Fruit fly (Drosophila melanogaster) whole organism, embryonic: ENCODE measurements around the gene CG10845.

Experiments used
- Antp ChIP-seq: fragments of 200-800 bp; sonication (Bioruptor generic); optimal IDR thresholded peaks from 3 replicates; lab custom pipeline; 2016; ENCODE audit warnings: missing biosample characterization, missing genetic modification characterization
- CG10321 ChIP-seq: fragments of 200-800 bp; sonication (Bioruptor generic); IDR thresholded peaks from 2 replicates; pipeline ENCODE4 v1.3.6; 2022; ENCODE audit warnings: missing biosample characterization, missing genetic modification characterization
- CG10565 ChIP-seq: fragments of 200-800 bp; sonication (Bioruptor generic); optimal IDR thresholded peaks from 3 replicates; lab custom pipeline; 2016; ENCODE audit warnings: missing biosample characterization, mild to moderate bottlenecking, missing genetic modification characterization
- CG10959 ChIP-seq: fragments of 200-800 bp; sonication (Bioruptor generic); IDR thresholded peaks from 2 replicates; pipeline ENCODE4 v1.3.6; 2022; ENCODE audit warnings: missing biosample characterization, missing genetic modification characterization
- CG11560 ChIP-seq: fragments of 200-800 bp; sonication (Bioruptor generic); IDR thresholded peaks from 3 replicates; pipeline ENCODE4 v1.3.6; 2022; ENCODE audit warnings: missing biosample characterization, missing genetic modification characterization
- CG12219 ChIP-seq: fragments of 200-800 bp; sonication (Bioruptor generic); optimal IDR thresholded peaks from 3 replicates; lab custom pipeline; 2018; ENCODE audit warnings: missing biosample characterization, mild to moderate bottlenecking, missing genetic modification characterization
- CG13296 ChIP-seq: fragments of 200-800 bp; sonication (Bioruptor generic); optimal IDR thresholded peaks from 3 replicates; lab custom pipeline; 2018; ENCODE audit warnings: missing biosample characterization, mild to moderate bottlenecking, missing genetic modification characterization
- CG15073 ChIP-seq: fragments of 200-800 bp; sonication (Bioruptor generic); optimal IDR thresholded peaks from 2 replicates; lab custom pipeline; 2016; ENCODE audit warnings: missing biosample characterization, missing genetic modification characterization
- CG15601 ChIP-seq: fragments of 200-800 bp; sonication (Bioruptor generic); optimal IDR thresholded peaks from 3 replicates; lab custom pipeline; 2019; ENCODE audit warnings: missing biosample characterization, mild to moderate bottlenecking, missing genetic modification characterization, moderate library complexity
- CG16815 ChIP-seq: fragments of 200-800 bp; sonication (Bioruptor generic); optimal IDR thresholded peaks from 3 replicates; lab custom pipeline; 2017; ENCODE audit warnings: missing biosample characterization, mild to moderate bottlenecking, missing genetic modification characterization
- CG17328 ChIP-seq: fragments of 200-800 bp; sonication (Bioruptor generic); IDR thresholded peaks from 2 replicates; pipeline ENCODE4 v1.3.6; 2022; ENCODE audit warnings: missing biosample characterization, missing genetic modification characterization
- CG18011 ChIP-seq: fragments of 200-800 bp; sonication (Bioruptor generic); optimal IDR thresholded peaks from 2 replicates; lab custom pipeline; 2017; ENCODE audit warnings: missing biosample characterization, missing genetic modification characterization, mild to moderate bottlenecking, moderate library complexity, missing genotype
- CG18764 ChIP-seq: fragments of 200-800 bp; sonication (Bioruptor generic); optimal IDR thresholded peaks from 3 replicates; lab custom pipeline; 2016; ENCODE audit warnings: missing biosample characterization, missing genetic modification characterization
- CG2129 ChIP-seq: fragments of 200-800 bp; sonication (Bioruptor generic); IDR thresholded peaks from 2 replicates; pipeline ENCODE4 v1.3.6; 2022; ENCODE audit warnings: missing biosample characterization, missing genetic modification characterization; ENCODE audit not compliant: partially characterized antibody
- CG30020 ChIP-seq: fragments of 200-800 bp; optimal IDR thresholded peaks from 2 replicates; lab custom pipeline; 2019; ENCODE audit warnings: missing biosample characterization, mild to moderate bottlenecking, missing genetic modification characterization, moderate library complexity
- CG30403 ChIP-seq: fragments of 200-800 bp; sonication (Bioruptor generic); optimal IDR thresholded peaks from 3 replicates; lab custom pipeline; 2016; ENCODE audit warnings: missing biosample characterization, missing genetic modification characterization
- CG32772 ChIP-seq: fragments of 200-800 bp; sonication (Bioruptor generic); IDR thresholded peaks from 2 replicates; pipeline ENCODE4 v1.3.6; 2022; ENCODE audit warnings: missing biosample characterization, missing genetic modification characterization
- CG5180 ChIP-seq: fragments of 200-800 bp; sonication (Bioruptor generic); optimal IDR thresholded peaks from 3 replicates; lab custom pipeline; 2017; ENCODE audit warnings: missing biosample characterization, missing genetic modification characterization, mild to moderate bottlenecking, moderate library complexity, missing genetic modification reagents
- CG7372 ChIP-seq: fragments of 200-800 bp; sonication (Bioruptor generic); IDR thresholded peaks from 2 replicates; pipeline ENCODE4 v1.3.6; 2022; ENCODE audit warnings: missing biosample characterization, missing genetic modification characterization
- CG9215 ChIP-seq: fragments of 200-800 bp; sonication (Bioruptor generic); IDR thresholded peaks from 2 replicates; pipeline ENCODE4 v1.3.6; 2022; ENCODE audit warnings: missing biosample characterization, missing genetic modification characterization
- Eip74EF ChIP-seq, 2 experiments: fragments of 200-800 bp in 1 of 2; fragments of >200 bp in 1 of 2; sonication (Bioruptor generic) in 1 of 2; optimal IDR thresholded peaks; 2 replicates each; lab custom pipeline; 2017 to 2019; ENCODE audit warnings: missing biosample characterization in 2 of 2, missing genetic modification characterization in 2 of 2, mild to moderate bottlenecking in 1 of 2, moderate library complexity in 1 of 2
- H2.0 ChIP-seq: fragments of 200-800 bp; sonication (Bioruptor generic); IDR thresholded peaks from 2 replicates; pipeline ENCODE4 v1.3.6; 2022; ENCODE audit warnings: missing biosample characterization, missing genetic modification characterization
- HLH54F ChIP-seq: fragments of 200-800 bp; sonication (Bioruptor generic); optimal IDR thresholded peaks from 3 replicates; lab custom pipeline; 2016; ENCODE audit warnings: missing biosample characterization, missing genetic modification characterization
- HLHmδ ChIP-seq: fragments of 200-800 bp; sonication (Bioruptor generic); optimal IDR thresholded peaks from 2 replicates; lab custom pipeline; 2018; ENCODE audit warnings: missing biosample characterization, mild to moderate bottlenecking, missing genetic modification characterization, moderate library complexity
- Hand ChIP-seq: fragments of 200-800 bp; sonication (Bioruptor generic); optimal IDR thresholded peaks from 2 replicates; lab custom pipeline; 2017; ENCODE audit warnings: mild to moderate bottlenecking, missing biosample characterization, missing genetic modification reagents, missing genetic modification characterization
- Hmx ChIP-seq: fragments of 200-800 bp; sonication (Bioruptor generic); optimal IDR thresholded peaks from 2 replicates; lab custom pipeline; 2016; ENCODE audit warnings: missing biosample characterization, missing genetic modification characterization
- Mad ChIP-seq: fragments of 200-800 bp; sonication (Bioruptor generic); optimal IDR thresholded peaks from 2 replicates; lab custom pipeline; 2016; ENCODE audit warnings: missing biosample characterization, missing genetic modification characterization
- Meics ChIP-seq: fragments of 200-800 bp; sonication (Bioruptor generic); optimal IDR thresholded peaks from 2 replicates; lab custom pipeline; 2017; ENCODE audit warnings: missing biosample characterization, mild to moderate bottlenecking, missing genetic modification characterization
- Nf-YB ChIP-seq: fragments of 200-800 bp; sonication (Bioruptor generic); optimal IDR thresholded peaks from 3 replicates; lab custom pipeline; 2019; ENCODE audit warnings: missing biosample characterization, mild to moderate bottlenecking, missing genetic modification characterization, moderate library complexity
- Trl ChIP-seq, 3 experiments: fragments of >200 bp in 2 of 3; fragments of 200-800 bp in 1 of 3; sonication (Bioruptor generic) in 1 of 3; optimal IDR thresholded peaks; 2 replicates in 1 of 3; 3 replicates in 2 of 3; lab custom pipeline; 2016 to 2017; ENCODE audit warnings: missing biosample characterization in 1 of 3, missing genetic modification characterization in 1 of 3
- al ChIP-seq: fragments of 200-800 bp; sonication (Bioruptor generic); IDR thresholded peaks from 2 replicates; pipeline ENCODE4 v1.3.6; 2022; ENCODE audit warnings: missing biosample characterization, missing genetic modification characterization
- ara ChIP-seq: fragments of 200-800 bp; sonication (Bioruptor generic); IDR thresholded peaks from 2 replicates; pipeline ENCODE4 v1.3.6; 2022; ENCODE audit warnings: missing biosample characterization, missing genetic modification characterization
- bab2 ChIP-seq: fragments of 200-800 bp; sonication (Bioruptor generic); optimal IDR thresholded peaks from 2 replicates; lab custom pipeline; 2016; ENCODE audit warnings: missing biosample characterization, missing genetic modification characterization
- crol ChIP-seq: fragments of 200-800 bp; sonication (Bioruptor generic); IDR thresholded peaks from 2 replicates; pipeline ENCODE4 v1.3.6; 2022; ENCODE audit warnings: missing biosample characterization, missing genetic modification characterization
- fd3F ChIP-seq: fragments of 200-800 bp; sonication (Bioruptor generic); optimal IDR thresholded peaks from 2 replicates; lab custom pipeline; 2018; ENCODE audit warnings: missing biosample characterization, mild to moderate bottlenecking, missing genetic modification characterization, moderate library complexity
- hb ChIP-seq: fragments of 200-800 bp; sonication (Bioruptor generic); IDR thresholded peaks from 3 replicates; pipeline ENCODE4 v1.3.6; 2022; ENCODE audit warnings: missing biosample characterization, missing genetic modification characterization; ENCODE audit not compliant: partially characterized antibody
- hth ChIP-seq: fragments of >200 bp; optimal IDR thresholded peaks from 2 replicates; lab custom pipeline; 2017; ENCODE audit warnings: inconsistent platforms
- maf-S ChIP-seq: fragments of 200-800 bp; sonication (Bioruptor generic); optimal IDR thresholded peaks from 2 replicates; lab custom pipeline; 2016; ENCODE audit warnings: missing biosample characterization, missing genetic modification characterization
- nau ChIP-seq: fragments of 200-800 bp; sonication (Bioruptor generic); optimal IDR thresholded peaks from 3 replicates; lab custom pipeline; 2017; ENCODE audit warnings: missing biosample characterization, mild to moderate bottlenecking, missing genetic modification characterization, missing genetic modification reagents
- phol ChIP-seq: fragments of 200-800 bp; sonication (Bioruptor generic); optimal IDR thresholded peaks from 3 replicates; lab custom pipeline; 2018; ENCODE audit warnings: missing biosample characterization, mild to moderate bottlenecking, missing genetic modification characterization, moderate library complexity
- rib ChIP-seq: fragments of 200-800 bp; sonication (Bioruptor generic); IDR thresholded peaks from 2 replicates; pipeline ENCODE4 v1.3.6; 2022; ENCODE audit warnings: missing biosample characterization, missing genetic modification characterization
- row ChIP-seq: fragments of 200-800 bp; sonication (Bioruptor generic); IDR thresholded peaks from 3 replicates; pipeline ENCODE4 v1.3.6; 2022; ENCODE audit warnings: missing biosample characterization, missing genetic modification characterization
- sc ChIP-seq, 3 experiments: fragments of >200 bp in 2 of 3; fragments of 200-800 bp in 1 of 3; sonication (Bioruptor generic) in 1 of 3; optimal IDR thresholded peaks; 2 replicates in 2 of 3; 3 replicates in 1 of 3; lab custom pipeline; 2017; ENCODE audit warnings: mild to moderate bottlenecking in 1 of 3, missing biosample characterization in 1 of 3, missing genetic modification characterization in 1 of 3, missing genetic modification reagents in 1 of 3
- sens ChIP-seq: fragments of 200-800 bp; sonication (Bioruptor generic); peaks from one replicate; lab custom pipeline; 2016; ENCODE audit warnings: missing biosample characterization, missing genetic modification characterization
- tin ChIP-seq: fragments of 200-800 bp; sonication (Bioruptor generic); optimal IDR thresholded peaks from 3 replicates; lab custom pipeline; 2016; ENCODE audit warnings: missing biosample characterization, missing genetic modification characterization
- toy ChIP-seq: fragments of 200-800 bp; sonication (Bioruptor generic); IDR thresholded peaks from 2 replicates; pipeline ENCODE4 v1.3.6; 2022; ENCODE audit warnings: missing biosample characterization, missing genetic modification characterization
- tx ChIP-seq: fragments of 200-800 bp; sonication (Bioruptor generic); optimal IDR thresholded peaks from 2 replicates; lab custom pipeline; 2016; ENCODE audit warnings: missing biosample characterization, missing genetic modification characterization
- unc-4 ChIP-seq: fragments of 200-800 bp; sonication (Bioruptor generic); IDR thresholded peaks from 2 replicates; pipeline ENCODE4 v1.3.6; 2022; ENCODE audit warnings: missing biosample characterization, missing genetic modification characterization; ENCODE audit not compliant: partially characterized antibody

The CG10845 gene

DNA sequence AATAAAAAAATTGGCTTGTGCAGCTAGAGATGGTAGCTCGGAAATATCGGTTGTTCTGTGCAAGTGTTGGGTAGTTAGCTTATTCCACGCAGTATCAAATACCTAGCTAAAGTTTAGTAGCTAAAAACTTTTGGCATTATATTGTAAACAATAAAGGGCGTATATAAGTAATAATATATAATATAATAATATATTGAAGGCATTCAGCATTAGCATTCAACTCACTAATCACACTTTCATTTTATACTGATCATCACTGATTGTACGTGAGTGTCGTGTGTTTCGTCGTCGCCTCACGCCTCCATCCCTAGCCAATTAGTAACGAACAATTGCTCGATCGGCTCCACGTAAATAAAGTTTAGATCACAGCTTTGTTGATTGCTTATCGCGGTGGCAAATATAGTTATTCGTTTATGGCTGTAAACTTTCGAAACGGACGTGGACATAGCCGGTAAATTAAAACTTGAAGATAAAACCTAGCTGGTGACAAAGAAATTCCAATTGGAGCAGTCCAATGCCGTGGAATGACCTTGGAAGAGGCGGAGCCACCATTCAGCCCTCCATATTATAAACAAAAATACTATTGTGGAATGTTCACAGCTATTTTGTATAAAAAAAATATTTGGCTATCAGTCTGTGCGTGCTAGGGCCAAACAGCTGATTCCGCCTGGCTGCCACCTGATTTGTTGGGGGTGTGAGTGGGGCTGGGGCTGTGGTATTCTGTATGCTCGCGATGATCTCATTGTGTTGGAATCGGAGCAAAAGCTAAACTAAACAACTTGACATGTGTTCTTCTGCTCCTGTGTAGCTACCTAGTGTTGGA, 17.1 kb downstream of the CG10845 start, which contains the start of the genes PIG-S, sud1 and CG11168 (continued):
- TF ChIP-seq CG15073 (GFP tag; lab: Kevin White, UChicago) (no peak), CG32772 (GFP tag; lab: Robert Waterston, UW) (peak; percentile 55), CG16815 (peak; percentile 54), fd3F (GFP tag; lab: Kevin White, UChicago) (peak; percentile 30), CG18011 (no peak), phol (tag; lab: Kevin White, UChicago) (peak; percentile 81), bab2 (no peak), CG11560 (no peak), Antp (GFP tag; lab: Kevin White, UChicago) (peak; percentile 10), Hmx (no peak), nau (GFP tag; lab: Kevin White, UChicago) (no peak), tin (GFP tag; lab: Kevin White, UChicago) (peak; percentile 57), Hand (no peak), CG30020 (tag; lab: Kevin White, UChicago) (no peak), H2.0 (peak; percentile 68), hb (GFP tag; lab: Robert Waterston, UW) (peak; percentile 92), CG10959 (GFP tag; lab: Robert Waterston, UW) (peak; percentile 68), Nf-YB (GFP tag; lab: Kevin White, UChicago) (peak; percentile 18), CG2129 (peak; percentile 87), Eip74EF (GFP tag; optimal IDR thresholded peaks at IDR 0.05; lab: Kevin White, UChicago) (no peak), maf-S (GFP tag; lab: Kevin White, UChicago) (no peak), CG10321 (no peak), sens (GFP tag; lab: Kevin White, UChicago) (no peak), hth (lab: Kevin White, UChicago) (no peak), CG17328 (GFP tag; lab: Robert Waterston, UW) (peak; percentile 50), tx (GFP tag; lab: Kevin White, UChicago) (no peak), HLH54F (peak; percentile 7), sc (optimal IDR thresholded peaks at IDR 0.05; lab: Kevin White, UChicago) (no peak), sc (GFP tag; optimal IDR thresholded peaks at IDR 0.05; lab: Kevin White, UChicago) (no peak), al (GFP tag; lab: Robert Waterston, UW) (peak; percentile 41; the same call in 1 of the 2 replicates), Mad (GFP tag; lab: Kevin White, UChicago) (no peak), ara (GFP tag; lab: Robert Waterston, UW) (peak; percentile 8; the same call in 1 of the 2 replicates), Trl (optimal IDR thresholded peaks at IDR 0.05; lab: Kevin White, UChicago) (no peak), Trl (GFP tag; optimal IDR thresholded peaks at IDR 0.05; lab: Kevin White, UChicago) (no peak), CG15601 (no peak), row (GFP tag; lab: Robert Waterston, UW) (peak; percentile 96), Meics (peak; percentile 65), CG9215 (GFP tag; lab: Robert Waterston, UW) (peak; percentile 69), crol (GFP tag; lab: Robert Waterston, UW) (0 out of 2 replicates have a peak, but pooled peaks have one; percentile 10), unc-4 (GFP tag; lab: Robert Waterston, UW) (peak; percentile 93), CG30403 (peak; percentile 65), CG10565 (GFP tag; lab: Kevin White, UChicago) (no peak), rib (no peak), CG18764 (GFP tag; lab: Kevin White, UChicago) (peak; percentile 34), CG5180 (GFP tag; lab: Kevin White, UChicago) (no peak), HLHmδ (GFP tag; lab: Kevin White, UChicago) (no peak), toy (GFP tag; lab: Robert Waterston, UW) (0 out of 2 replicates have a peak, but pooled peaks have one; percentile 34), CG12219 (GFP tag; lab: Kevin White, UChicago) (no peak), CG7372 (GFP tag; lab: Robert Waterston, UW) (no peak), CG13296 (GFP tag; lab: Kevin White, UChicago) (no peak)
